Worm (Caenorhabditis elegans): ENCODE measurements around the gene rbm-39.

The rbm-39 gene

ce11 chrIV:1067430-1067829 is 55.0 kb downstream of the rbm-39 start, which contains the start of gene znf-782 (continued):
- TF ChIP-seq sox-4 (tag; optimal IDR thresholded peaks at IDR 0.05) = no peak
- TF ChIP-seq ceh-14 (tag; optimal IDR thresholded peaks at IDR 0.05) = peak; percentile 32
- no peak for TF ChIP-seq pag-3 (tag; optimal IDR thresholded peaks at IDR 0.05; ENCODE audit: borderline replicate concordance)
- TF ChIP-seq pat-9 (tag; optimal IDR thresholded peaks at IDR 0.05) = no peak
- TF ChIP-seq nhr-11 (tag; optimal IDR thresholded peaks at IDR 0.05) = no peak
- TF ChIP-seq pha-4 (tag; optimal IDR thresholded peaks at IDR 0.05) = no peak
- no peak for TF ChIP-seq madf-2 (tag; optimal IDR thresholded peaks at IDR 0.05)
- TF ChIP-seq nfya-1 (tag; optimal IDR thresholded peaks at IDR 0.05) = no peak
- no peak for TF ChIP-seq fax-1 (tag; optimal IDR thresholded peaks at IDR 0.05)
- no peak for TF ChIP-seq ceh-45 (GFP tag; IDR thresholded peaks at IDR 0.05)
- TF ChIP-seq F13H6.1 (tag; optimal IDR thresholded peaks at IDR 0.05) = peak; percentile 68
- no peak for TF ChIP-seq pax-1 (tag; optimal IDR thresholded peaks at IDR 0.05)
- no peak for TF ChIP-seq hlh-13 (GFP tag; optimal IDR thresholded peaks at IDR 0.05)
- TF ChIP-seq hlh-8 (tag; optimal IDR thresholded peaks at IDR 0.05) = no peak
- no peak for TF ChIP-seq ceh-18 (tag; optimal IDR thresholded peaks at IDR 0.05)

- no peak for TF ChIP-seq ztf-16 (tag; optimal IDR thresholded peaks at IDR 0.05)
- no peak for TF ChIP-seq fkh-10 (GFP tag; optimal IDR thresholded peaks at IDR 0.05)
- no peak for TF ChIP-seq unc-86 (tag; optimal IDR thresholded peaks at IDR 0.05)
- no peak for TF ChIP-seq syd-9 (tag; optimal IDR thresholded peaks at IDR 0.05)
- no peak for TF ChIP-seq unc-42 (tag; optimal IDR thresholded peaks at IDR 0.05)
- TF ChIP-seq unc-3 (GFP tag; conservative IDR thresholded peaks at IDR 0.05) = no peak
- no peak for TF ChIP-seq unc-3 (tag; optimal IDR thresholded peaks at IDR 0.05)
- TF ChIP-seq ref-2 (tag; optimal IDR thresholded peaks at IDR 0.05) = no peak
- TF ChIP-seq Y22D7AL.16 (tag; optimal IDR thresholded peaks at IDR 0.05) = no peak
- TF ChIP-seq ama-1 (optimal IDR thresholded peaks at IDR 0.05) = no peak
- no peak for TF ChIP-seq K02D7.2 (tag; optimal IDR thresholded peaks at IDR 0.05)
- no peak for TF ChIP-seq unc-55 (GFP tag; optimal IDR thresholded peaks at IDR 0.05)
- TF ChIP-seq npax-4 (tag; optimal IDR thresholded peaks at IDR 0.05) = no peak
- TF ChIP-seq dve-1 (tag; optimal IDR thresholded peaks at IDR 0.05) = no peak
- TF ChIP-seq pros-1 (tag; optimal IDR thresholded peaks at IDR 0.05) = no peak
- TF ChIP-seq ttx-3 (tag; optimal IDR thresholded peaks at IDR 0.05) = no peak
- TF ChIP-seq ceh-24 (tag; optimal IDR thresholded peaks at IDR 0.05) = no peak
These were observed 56.4 kb downstream of the rbm-39 start for ce11 chrIV:1068730-1069244.
